Fruit fly (Drosophila melanogaster): ENCODE results near the gene Mpv17.

The Mpv17 gene

dm6 chr4:1060373-1061094 lies 31.4 kb upstream of the Mpv17 start, which contains the start of gene apolpp (continued):
- TF ChIP-seq row (GFP tag; IDR thresholded peaks at IDR 0.05) (peak; percentile 87), grau (tag; optimal IDR thresholded peaks at IDR 0.05) (peak; percentile 25), Xrp1 (GFP tag; IDR thresholded peaks at IDR 0.05) (no peak), CG31441 (GFP tag; IDR thresholded peaks at IDR 0.05) (peak; percentile 35; the same call in 1 of the 2 replicates), Dfd (GFP tag; optimal IDR thresholded peaks at IDR 0.05) (peak in 1 of 2 experiments; percentile 60), zen (tag; optimal IDR thresholded peaks at IDR 0.05) (peak; percentile 45), BtbVII (GFP tag; optimal IDR thresholded peaks at IDR 0.05) (peak; percentile 26), Dip3 (GFP tag; optimal IDR thresholded peaks at IDR 0.05) (peak; percentile 32), cas (GFP tag; IDR thresholded peaks at IDR 0.05) (no peak), MBD-R2 (GFP tag; IDR thresholded peaks at IDR 0.05) (peak; percentile 14; the same call in 1 of the 2 replicates), phol (tag; optimal IDR thresholded peaks at IDR 0.05) (peak; percentile 55), CG1024 (GFP tag; IDR thresholded peaks at IDR 0.05) (peak; percentile 99), CG9727 (GFP tag; optimal IDR thresholded peaks at IDR 0.05) (no peak), mld (GFP tag; IDR thresholded peaks at IDR 0.05; ENCODE audit: partially characterized antibody) (no peak), CG10565 (GFP tag; optimal IDR thresholded peaks at IDR 0.05) (no peak), gsb (GFP tag; IDR thresholded peaks at IDR 0.05) (no peak), ci (GFP tag; IDR thresholded peaks at IDR 0.05) (no peak), hkb (optimal IDR thresholded peaks at IDR 0.05) (no peak), hkb (GFP tag; IDR thresholded peaks at IDR 0.05) (no peak), pzg (GFP tag; optimal IDR thresholded peaks at IDR 0.05) (peak; percentile 83), Ets97D (GFP tag; optimal IDR thresholded peaks at IDR 0.05) (peak; percentile 71), CG10431 (GFP tag; optimal IDR thresholded peaks at IDR 0.05) (peak; percentile 11), ash1 (GFP tag; optimal IDR thresholded peaks at IDR 0.05) (no peak), ssp (GFP tag; IDR thresholded peaks at IDR 0.05) (peak; percentile 100), Dek (tag; optimal IDR thresholded peaks at IDR 0.05) (no peak), CG7372 (GFP tag; IDR thresholded peaks at IDR 0.05) (no peak), CG2712 (tag; optimal IDR thresholded peaks at IDR 0.05) (peak; percentile 32), toy (GFP tag; IDR thresholded peaks at IDR 0.05) (no peak), CG8478 (optimal IDR thresholded peaks at IDR 0.05) (no peak), cwo (GFP tag; optimal IDR thresholded peaks at IDR 0.05) (no peak), CG15696 (tag; optimal IDR thresholded peaks at IDR 0.05) (no peak), grn (GFP tag; optimal IDR thresholded peaks at IDR 0.05) (no peak), CG13894 (tag; optimal IDR thresholded peaks at IDR 0.05) (peak; percentile 72), CG10267 (tag; optimal IDR thresholded peaks at IDR 0.05) (peak; percentile 7), dpn (GFP tag; optimal IDR thresholded peaks at IDR 0.05) (peak in 1 of 2 experiments; percentile 28), CG4617 (GFP tag; optimal IDR thresholded peaks at IDR 0.05; ENCODE audit: borderline replicate concordance) (peak; percentile 59), nau (GFP tag; optimal IDR thresholded peaks at IDR 0.05) (no peak), sug (tag; optimal IDR thresholded peaks at IDR 0.05) (peak; percentile 19), CG17568 (GFP tag; optimal IDR thresholded peaks at IDR 0.05) (no peak), Nf-YC (tag; optimal IDR thresholded peaks at IDR 0.05) (peak; percentile 10), Jarid2 (GFP tag; optimal IDR thresholded peaks at IDR 0.05) (no peak), CG2120 (GFP tag; optimal IDR thresholded peaks at IDR 0.05) (peak; percentile 36), HmgD (GFP tag; optimal IDR thresholded peaks at IDR 0.05) (peak; percentile 47), gem (tag; optimal IDR thresholded peaks at IDR 0.05) (peak; percentile 37), ewg (GFP tag; optimal IDR thresholded peaks at IDR 0.05) (peak; percentile 3), Sry-δ (GFP tag; optimal IDR thresholded peaks at IDR 0.05) (peak; percentile 59), Trl (optimal IDR thresholded peaks at IDR 0.05) (no peak), Trl (GFP tag; optimal IDR thresholded peaks at IDR 0.05) (no peak), CG17385 (GFP tag; optimal IDR thresholded peaks at IDR 0.05) (no peak), Eip74EF (GFP tag; optimal IDR thresholded peaks at IDR 0.05) (peak in 1 of 2 experiments; percentile 50)
